Worm (Caenorhabditis elegans) whole organism, young adult: ENCODE data around the gene srh-73.

Source experiments
- B0019.2 ChIP-seq: fragments of 200-800 bp; sonication (Bioruptor generic); conservative IDR thresholded peaks from 2 replicates; pipeline ENCODE4 v1.3.6; 2022; ENCODE audit warnings: missing genetic modification reagents, missing genetic modification characterization, missing compliant biosample characterization
- B0336.3 ChIP-seq: fragments of 200-800 bp; sonication (Bioruptor generic); IDR thresholded peaks from 2 replicates; pipeline ENCODE4 v1.3.6; 2022; ENCODE audit warnings: missing genetic modification characterization, missing compliant biosample characterization
- C17E4.6 ChIP-seq: fragments of 200-800 bp; sonication (Bioruptor generic); IDR thresholded peaks from 2 replicates; pipeline ENCODE4 v1.3.6; 2022; ENCODE audit warnings: missing genetic modification reagents, missing genetic modification characterization, missing compliant biosample characterization
- F23B12.7 ChIP-seq: sonication (generic microtip); optimal IDR thresholded peaks from 2 replicates; lab custom pipeline; 2017; ENCODE audit warnings: missing genetic modification characterization, mild to moderate bottlenecking, missing compliant biosample characterization, antibody characterized with exemption, moderate library complexity; ENCODE audit not compliant: insufficient read depth
- F33H1.4 ChIP-seq: fragments of 200-800 bp; sonication (Bioruptor generic); IDR thresholded peaks from 2 replicates; pipeline ENCODE4 v1.3.6; 2022; ENCODE audit warnings: missing genetic modification reagents, missing genetic modification characterization, missing compliant biosample characterization
- F57C9.4 ChIP-seq: sonication (generic microtip); optimal IDR thresholded peaks from 2 replicates; lab custom pipeline; 2017; ENCODE audit warnings: mild to moderate bottlenecking, missing genetic modification characterization, missing compliant biosample characterization
- K11D2.4 ChIP-seq: fragments of 200-800 bp; sonication (Bioruptor generic); IDR thresholded peaks from 2 replicates; pipeline ENCODE4 v1.3.6; 2022; ENCODE audit warnings: missing genetic modification reagents, missing genetic modification characterization, missing compliant biosample characterization
- T07F8.4 ChIP-seq: sonication (generic microtip); optimal IDR thresholded peaks from 2 replicates; lab custom pipeline; 2016; ENCODE audit warnings: mild to moderate bottlenecking, missing genetic modification characterization, moderate library complexity, missing compliant biosample characterization
- T26A5.8 ChIP-seq: sonication (generic microtip); optimal IDR thresholded peaks from 2 replicates; lab custom pipeline; 2016; ENCODE audit warnings: missing genetic modification characterization, missing compliant biosample characterization
- Y56A3A.18 ChIP-seq: fragments of 200-800 bp; sonication (Bioruptor generic); IDR thresholded peaks from 2 replicates; pipeline ENCODE4 v1.3.6; 2022; ENCODE audit warnings: missing genetic modification reagents, missing genetic modification characterization, missing compliant biosample characterization
- Y67H2A.10 ChIP-seq: fragments of 200-800 bp; sonication (Bioruptor generic); conservative IDR thresholded peaks from 2 replicates; pipeline ENCODE4 v1.3.6; 2022; ENCODE audit warnings: missing genetic modification reagents, missing genetic modification characterization, missing compliant biosample characterization
- Y95B8A.8 ChIP-seq: fragments of 200-800 bp; sonication (Bioruptor generic); IDR thresholded peaks from 2 replicates; pipeline ENCODE4 v1.3.6; 2022; ENCODE audit warnings: missing genetic modification reagents, missing genetic modification characterization, missing compliant biosample characterization
- aptf-2 ChIP-seq: fragments of 200-800 bp; sonication (Bioruptor generic); conservative IDR thresholded peaks from 2 replicates; pipeline ENCODE4 v1.3.6; 2022; ENCODE audit warnings: missing genetic modification reagents, missing genetic modification characterization, missing compliant biosample characterization
- atf-7 ChIP-seq: sonication (generic microtip); optimal IDR thresholded peaks from 2 replicates; lab custom pipeline; 2017; ENCODE audit warnings: mild to moderate bottlenecking, missing genetic modification characterization, missing compliant biosample characterization
- attf-3 ChIP-seq: fragments of 200-800 bp; sonication (Bioruptor generic); conservative IDR thresholded peaks from 2 replicates; pipeline ENCODE4 v1.3.6; 2022; ENCODE audit warnings: missing genetic modification reagents, missing genetic modification characterization, missing compliant biosample characterization
- bed-1 ChIP-seq: fragments of 200-800 bp; sonication (Bioruptor generic); IDR thresholded peaks from 2 replicates; pipeline ENCODE4 v1.3.6; 2022; ENCODE audit warnings: missing genetic modification reagents, missing genetic modification characterization, missing compliant biosample characterization
- ccch-3 ChIP-seq: fragments of 200-800 bp; sonication (Bioruptor generic); optimal IDR thresholded peaks from 2 replicates; lab custom pipeline; 2018; ENCODE audit warnings: mild to moderate bottlenecking, missing genetic modification characterization, missing compliant biosample characterization
- cebp-1 ChIP-seq, 2 experiments: fragments of 200-800 bp in 1 of 2; sonication (Bioruptor generic) in 1 of 2; sonication (generic microtip) in 1 of 2; IDR thresholded peaks in 1 of 2; optimal IDR thresholded peaks in 1 of 2; 2 replicates each; pipeline versions ENCODE4 v1.3.6 to Lab custom; 2017 to 2022; ENCODE audit warnings: missing compliant biosample characterization in 2 of 2, missing genetic modification characterization in 2 of 2, mild to moderate bottlenecking in 1 of 2, missing genetic modification reagents in 1 of 2, moderate library complexity in 1 of 2
- ceh-27 ChIP-seq: fragments of 200-800 bp; sonication (Bioruptor generic); optimal IDR thresholded peaks from 2 replicates; lab custom pipeline; 2018; ENCODE audit warnings: mild to moderate bottlenecking, missing genetic modification characterization, moderate library complexity, missing compliant biosample characterization
- ceh-40 ChIP-seq: fragments of 200-800 bp; sonication (Bioruptor generic); IDR thresholded peaks from 2 replicates; pipeline ENCODE4 v1.3.6; 2022; ENCODE audit warnings: missing genetic modification characterization, missing compliant biosample characterization
- ceh-58 ChIP-seq: fragments of 200-800 bp; sonication (Bioruptor generic); IDR thresholded peaks from 2 replicates; pipeline ENCODE4 v1.3.6; 2022; ENCODE audit warnings: missing genetic modification characterization, missing compliant biosample characterization
- ceh-79 ChIP-seq: sonication (generic microtip); optimal IDR thresholded peaks from 2 replicates; lab custom pipeline; 2017; ENCODE audit warnings: mild to moderate bottlenecking, missing genetic modification characterization, missing compliant biosample characterization
- ceh-91 ChIP-seq: fragments of 200-800 bp; sonication (Bioruptor generic); IDR thresholded peaks from 2 replicates; pipeline ENCODE4 v1.3.6; 2022; ENCODE audit warnings: missing genetic modification reagents, missing genetic modification characterization, missing compliant biosample characterization
- efl-1 ChIP-seq: fragments of 150-350 bp; optimal IDR thresholded peaks from 2 replicates; lab custom pipeline; 2014; ENCODE audit warnings: missing biosample characterization, missing genetic modification reagents, missing genetic modification characterization
- egl-18 ChIP-seq: fragments of 200-800 bp; sonication (Bioruptor generic); IDR thresholded peaks from 2 replicates; pipeline ENCODE4 v1.3.6; 2022; ENCODE audit warnings: missing genetic modification reagents, missing genetic modification characterization, missing compliant biosample characterization
- egl-44 ChIP-seq: fragments of 200-800 bp; sonication (Bioruptor generic); IDR thresholded peaks from 2 replicates; pipeline ENCODE4 v1.3.6; 2022; ENCODE audit warnings: missing genetic modification reagents, missing genetic modification characterization, missing compliant biosample characterization
- fkh-3 ChIP-seq: sonication (generic microtip); optimal IDR thresholded peaks from 2 replicates; lab custom pipeline; 2016; ENCODE audit warnings: mild to moderate bottlenecking, missing genetic modification characterization, missing compliant biosample characterization
- gei-17 ChIP-seq: fragments of 200-800 bp; sonication (Bioruptor generic); optimal IDR thresholded peaks from 2 replicates; lab custom pipeline; 2018; ENCODE audit warnings: mild to moderate bottlenecking, missing genetic modification characterization, missing compliant biosample characterization
- hmg-20 ChIP-seq: fragments of 200-800 bp; sonication (Bioruptor generic); IDR thresholded peaks from 2 replicates; pipeline ENCODE4 v1.3.6; 2022; ENCODE audit warnings: missing genetic modification reagents, missing genetic modification characterization, missing compliant biosample characterization
- hrde-1 ChIP-seq: sonication (generic microtip); optimal IDR thresholded peaks from 2 replicates; lab custom pipeline; 2016; ENCODE audit warnings: missing genetic modification characterization, mild to moderate bottlenecking, missing compliant biosample characterization, moderate library complexity, missing genotype, missing genetic modification reagents, borderline replicate concordance
- hsf-1 ChIP-seq: fragments of 200-800 bp; sonication (Bioruptor generic); IDR thresholded peaks from 2 replicates; pipeline ENCODE4 v1.3.6; 2022; ENCODE audit warnings: missing genetic modification reagents, missing genetic modification characterization, missing compliant biosample characterization
- let-526 ChIP-seq: fragments of 200-800 bp; sonication (Bioruptor generic); IDR thresholded peaks from 2 replicates; pipeline ENCODE4 v1.3.6; 2022; ENCODE audit warnings: missing genetic modification reagents, missing genetic modification characterization, missing compliant biosample characterization
- let-607 ChIP-seq, 2 experiments: fragments of 200-800 bp in 1 of 2; sonication (Bioruptor generic) in 1 of 2; sonication (generic microtip) in 1 of 2; optimal IDR thresholded peaks; 2 replicates each; lab custom pipeline; 2016 to 2018; ENCODE audit warnings: mild to moderate bottlenecking in 2 of 2, missing compliant biosample characterization in 2 of 2, missing genetic modification characterization in 2 of 2, moderate library complexity in 2 of 2, missing genotype in 1 of 2
- lin-40 ChIP-seq: sonication (generic microtip); optimal IDR thresholded peaks from 2 replicates; lab custom pipeline; 2016; ENCODE audit warnings: missing genetic modification characterization, mild to moderate bottlenecking, missing compliant biosample characterization, missing genotype, missing genetic modification reagents
- lsy-27 ChIP-seq: sonication (generic microtip); optimal IDR thresholded peaks from 2 replicates; lab custom pipeline; 2017; ENCODE audit warnings: missing genetic modification characterization, mild to moderate bottlenecking, missing compliant biosample characterization, antibody characterized with exemption, missing genotype, borderline replicate concordance; ENCODE audit not compliant: insufficient read depth
- mel-28 ChIP-seq: sonication (generic microtip); optimal IDR thresholded peaks from 2 replicates; lab custom pipeline; 2016; ENCODE audit warnings: borderline replicate concordance, mild to moderate bottlenecking, missing genetic modification characterization, missing compliant biosample characterization
- mes-4 ChIP-seq: sonication (generic microtip); optimal IDR thresholded peaks from 2 replicates; lab custom pipeline; 2016; ENCODE audit warnings: missing genotype, missing genetic modification characterization, missing compliant biosample characterization
- mxl-1 ChIP-seq: sonication (generic microtip); optimal IDR thresholded peaks from 2 replicates; lab custom pipeline; 2016; ENCODE audit warnings: missing genetic modification characterization, missing compliant biosample characterization
- nfyb-1 ChIP-seq: fragments of 200-800 bp; sonication (Bioruptor generic); IDR thresholded peaks from 2 replicates; pipeline ENCODE4 v1.3.6; 2022; ENCODE audit warnings: missing genetic modification reagents, missing genetic modification characterization, missing compliant biosample characterization
- nhr-179 ChIP-seq: sonication (generic microtip); optimal IDR thresholded peaks from 2 replicates; lab custom pipeline; 2016; ENCODE audit warnings: mild to moderate bottlenecking, missing genetic modification characterization, missing compliant biosample characterization
- nhr-90 ChIP-seq: sonication (generic microtip); optimal IDR thresholded peaks from 2 replicates; lab custom pipeline; 2016; ENCODE audit warnings: missing genotype, mild to moderate bottlenecking, missing genetic modification characterization, missing compliant biosample characterization
- pha-4 ChIP-seq: fragments of 150-350 bp; sonication (generic microtip); optimal IDR thresholded peaks from 2 replicates; lab custom pipeline; 2014; ENCODE audit warnings: missing biosample characterization, missing genetic modification reagents, missing genetic modification characterization
- repo-1 ChIP-seq: sonication (generic microtip); optimal IDR thresholded peaks from 2 replicates; lab custom pipeline; 2017; ENCODE audit warnings: mild to moderate bottlenecking, missing genetic modification characterization, missing compliant biosample characterization
- sea-2 ChIP-seq: fragments of 200-800 bp; sonication (Bioruptor generic); IDR thresholded peaks from 2 replicates; pipeline ENCODE4 v1.3.6; 2022; ENCODE audit warnings: missing genetic modification characterization, missing compliant biosample characterization
- snpc-1.3 ChIP-seq: sonication (generic microtip); optimal IDR thresholded peaks from 2 replicates; lab custom pipeline; 2017; ENCODE audit warnings: missing genetic modification characterization, mild to moderate bottlenecking, missing compliant biosample characterization, antibody characterized with exemption, moderate library complexity, missing genotype, missing genetic modification reagents; ENCODE audit not compliant: insufficient read depth
- sptf-2 ChIP-seq: fragments of 200-800 bp; sonication (Bioruptor generic); optimal IDR thresholded peaks from 2 replicates; lab custom pipeline; 2018; ENCODE audit warnings: mild to moderate bottlenecking, missing genetic modification characterization, missing compliant biosample characterization
- ztf-6 ChIP-seq: fragments of 200-800 bp; sonication (Bioruptor generic); IDR thresholded peaks from 2 replicates; pipeline ENCODE4 v1.3.6; 2022; ENCODE audit warnings: missing genetic modification reagents, missing genetic modification characterization, missing compliant biosample characterization

srh-73 gene

DNA sequence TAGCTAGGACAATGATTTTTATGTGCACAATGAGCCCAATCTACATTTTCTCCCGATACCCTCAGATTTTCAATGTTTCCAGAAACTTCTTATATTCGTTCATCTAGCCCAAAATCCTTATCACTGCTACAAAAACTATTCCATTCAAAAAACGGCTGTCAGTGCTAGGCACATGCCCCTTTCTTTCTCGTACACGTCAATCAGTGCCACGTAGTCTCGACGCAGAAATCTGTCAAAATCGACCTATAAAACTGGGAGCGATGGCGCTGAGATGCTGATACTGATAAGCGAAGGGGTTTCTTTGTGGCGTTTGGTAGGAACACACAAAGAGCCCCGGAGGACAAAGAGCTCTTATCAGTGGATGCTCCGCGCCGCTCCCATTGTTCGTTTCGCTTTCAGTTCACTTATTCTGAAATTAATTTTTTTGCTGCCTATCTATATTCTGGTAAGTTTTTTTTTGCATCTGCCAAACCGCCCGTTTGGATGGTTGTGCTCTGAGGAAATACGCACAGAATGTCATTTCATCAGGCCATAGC is 6.9 kb downstream of the srh-73 start, which contains the start of gene srh-70 (continued):
- TF ChIP-seq nfyb-1 (GFP tag; lab: Robert Waterston, UW) (no peak; the same call in 1 of the 2 replicates), T26A5.8 (tag; lab: Kevin White, UChicago) (no peak), nhr-179 (tag; lab: Kevin White, UChicago) (no peak), ccch-3 (no peak), let-526 (GFP tag; lab: Robert Waterston, UW) (0 out of 2 replicates have a peak, but pooled peaks have one; percentile 21), lin-40 (tag; lab: Kevin White, UChicago) (peak; percentile 48), sea-2 (GFP tag; lab: Robert Waterston, UW) (no peak), ztf-6 (GFP tag; lab: Robert Waterston, UW) (no peak), bed-1 (GFP tag; lab: Robert Waterston, UW) (no peak), lsy-27 (tag; lab: Kevin White, UChicago) (no peak), cebp-1 (GFP tag; IDR thresholded peaks at IDR 0.05; lab: Robert Waterston, UW) (no peak), cebp-1 (tag; optimal IDR thresholded peaks at IDR 0.05; lab: Kevin White, UChicago) (peak; percentile 7), B0336.3 (GFP tag; lab: Robert Waterston, UW) (peak; percentile 80), ceh-79 (tag; lab: Kevin White, UChicago) (no peak), B0019.2 (GFP tag; lab: Robert Waterston, UW) (no peak), pha-4 (tag; lab: Kevin White, UChicago) (no peak), hmg-20 (no peak), efl-1 (GFP tag; lab: Kevin White, UChicago) (no peak), ceh-40 (GFP tag; lab: Robert Waterston, UW) (no peak), fkh-3 (tag; lab: Kevin White, UChicago) (no peak), ceh-91 (no peak), Y95B8A.8 (no peak; the same call in 1 of the 2 replicates), gei-17 (no peak), F23B12.7 (tag; lab: Kevin White, UChicago) (peak; percentile 5), let-607 (tag; optimal IDR thresholded peaks at IDR 0.05; lab: Kevin White, UChicago) (peak; percentile 99), mxl-1 (no peak), mes-4 (no peak), attf-3 (GFP tag; lab: Robert Waterston, UW) (no peak), Y56A3A.18 (GFP tag; lab: Robert Waterston, UW) (0 out of 2 replicates have a peak, but pooled peaks have one; percentile 29), F57C9.4 (tag; lab: Kevin White, UChicago) (no peak), egl-18 (GFP tag; lab: Robert Waterston, UW) (no peak), atf-7 (tag; lab: Kevin White, UChicago) (peak; percentile 83), snpc-1.3 (tag; lab: Kevin White, UChicago) (no peak), T07F8.4 (tag; lab: Kevin White, UChicago) (no peak), aptf-2 (GFP tag; lab: Robert Waterston, UW) (no peak), K11D2.4 (0 out of 2 replicates have a peak, but pooled peaks have one; percentile 15), ceh-27 (no peak), repo-1 (tag; lab: Kevin White, UChicago) (peak; percentile 29), sptf-2 (GFP tag; lab: Kevin White, UChicago) (no peak), nhr-90 (peak; percentile 73), ceh-58 (GFP tag; lab: Robert Waterston, UW) (no peak), egl-44 (GFP tag; lab: Robert Waterston, UW) (peak; percentile 37; the same call in 1 of the 2 replicates), Y67H2A.10 (GFP tag; lab: Robert Waterston, UW) (no peak), C17E4.6 (GFP tag; lab: Robert Waterston, UW) (no peak), F33H1.4 (GFP tag; lab: Robert Waterston, UW) (no peak), hrde-1 (tag; lab: Kevin White, UChicago) (no peak), hsf-1 (GFP tag; lab: Robert Waterston, UW) (peak; percentile 59; the same call in 1 of the 2 replicates), mel-28 (tag; lab: Kevin White, UChicago) (no peak)
